Fruit fly (Drosophila melanogaster): ENCODE measurements around the gene CG31522.

The CG31522 gene

DNA sequence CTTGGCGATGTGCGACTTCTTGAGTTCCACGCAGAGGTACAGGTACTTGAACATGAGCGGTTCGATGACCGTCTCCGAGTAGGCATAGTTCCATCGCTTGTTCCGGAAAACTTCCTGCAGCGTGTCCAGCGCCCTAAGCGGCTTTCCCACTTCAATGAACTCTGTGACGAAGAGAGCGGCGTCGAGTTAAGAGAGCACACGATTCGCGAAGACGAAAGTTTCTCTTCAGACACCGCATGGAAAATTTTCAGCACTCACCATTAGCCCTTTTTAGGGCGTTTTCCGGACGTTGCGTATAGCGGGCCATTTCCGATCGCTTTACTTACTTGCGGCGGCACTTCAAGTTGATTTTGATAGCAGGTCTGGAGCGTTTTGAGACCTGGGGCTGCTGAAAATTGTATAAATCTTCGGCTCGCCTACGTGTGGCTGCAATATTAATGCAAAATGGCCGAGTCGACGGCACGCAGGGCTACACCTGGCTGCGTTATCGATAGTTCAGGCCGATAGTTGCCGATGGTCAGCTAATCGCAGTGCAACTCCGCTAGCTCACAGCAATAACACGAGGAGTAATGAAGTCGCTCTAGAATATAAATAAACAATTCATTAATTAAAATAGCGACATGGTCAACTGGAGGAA lies 29.1 kb downstream of the CG31522 start, which contains the start of the genes eIF3a and CG1074 (continued):
- TF ChIP-seq CG1792 (GFP tag; optimal IDR thresholded peaks at IDR 0.05) (peak; percentile 69), CG6272 (GFP tag; IDR thresholded peaks at IDR 0.05) (peak; percentile 54), dpn (GFP tag; optimal IDR thresholded peaks at IDR 0.05) (peak; percentile 40 to 73), corto (GFP tag; optimal IDR thresholded peaks at IDR 0.05) (no peak), CG3163 (GFP tag; optimal IDR thresholded peaks at IDR 0.05) (peak; percentile 99), run (tag; optimal IDR thresholded peaks at IDR 0.05) (peak; percentile 12), caup (GFP tag; optimal IDR thresholded peaks at IDR 0.05; ENCODE audit: severe bottlenecking) (peak; percentile 78), grn (GFP tag; optimal IDR thresholded peaks at IDR 0.05) (no peak), ac (GFP tag; optimal IDR thresholded peaks at IDR 0.05) (peak; percentile 60), Dfd (GFP tag; optimal IDR thresholded peaks at IDR 0.05) (no peak), sr (GFP tag; IDR thresholded peaks at IDR 0.05) (peak; percentile 69; the same call in 2 of the 3 replicates), slp2 (GFP tag; optimal IDR thresholded peaks at IDR 0.05) (peak; percentile 35), chn (GFP tag; optimal IDR thresholded peaks at IDR 0.05) (peak; percentile 56), CG17359 (tag; optimal IDR thresholded peaks at IDR 0.05) (peak; percentile 62), CG6654 (GFP tag; optimal IDR thresholded peaks at IDR 0.05) (no peak), CG17912 (GFP tag; optimal IDR thresholded peaks at IDR 0.05) (peak; percentile 75), sisA (GFP tag; IDR thresholded peaks at IDR 0.05) (no peak), br (optimal IDR thresholded peaks at IDR 0.05) (no peak), tgo (GFP tag; IDR thresholded peaks at IDR 0.05) (no peak; the same call in 2 of the 3 replicates), CG16815 (GFP tag; optimal IDR thresholded peaks at IDR 0.05) (no peak), Gsc (GFP tag; IDR thresholded peaks at IDR 0.05) (no peak), CG4404 (GFP tag; IDR thresholded peaks at IDR 0.05) (peak; percentile 26; the same call in 1 of the 2 replicates), CG14965 (GFP tag; optimal IDR thresholded peaks at IDR 0.05; ENCODE audit: borderline replicate concordance) (no peak), CoRest (tag; optimal IDR thresholded peaks at IDR 0.05) (peak; percentile 51), Sry-β (GFP tag; optimal IDR thresholded peaks at IDR 0.05) (peak; percentile 38), Chrac-16 (GFP tag; optimal IDR thresholded peaks at IDR 0.05) (peak; percentile 27), CG11696 (GFP tag; IDR thresholded peaks at IDR 0.05) (peak; percentile 67), Lim3 (GFP tag; IDR thresholded peaks at IDR 0.05) (no peak), Bdp1 (GFP tag; optimal IDR thresholded peaks at IDR 0.05) (peak; percentile 50), gce (GFP tag; IDR thresholded peaks at IDR 0.05) (0 out of 3 replicates have a peak, but pooled peaks have one; percentile 16), lmd (GFP tag; IDR thresholded peaks at IDR 0.05) (peak; percentile 50; the same call in 1 of the 2 replicates), CG12219 (GFP tag; optimal IDR thresholded peaks at IDR 0.05) (peak; percentile 35), HLH54F (GFP tag; optimal IDR thresholded peaks at IDR 0.05) (peak; percentile 61), Hmx (GFP tag; optimal IDR thresholded peaks at IDR 0.05) (no peak), CG12942 (GFP tag; optimal IDR thresholded peaks at IDR 0.05) (peak; percentile 22), Bgb (GFP tag; IDR thresholded peaks at IDR 0.05; ENCODE audit: partially characterized antibody) (peak; percentile 99), ewg (GFP tag; optimal IDR thresholded peaks at IDR 0.05) (peak; percentile 62), crp (GFP tag; optimal IDR thresholded peaks at IDR 0.05) (peak in 1 of 2 experiments; percentile 59), danr (GFP tag; IDR thresholded peaks at IDR 0.05) (no peak), Jarid2 (GFP tag; optimal IDR thresholded peaks at IDR 0.05) (no peak), Aef1 (GFP tag; IDR thresholded peaks at IDR 0.05) (no peak), CG10979 (tag; optimal IDR thresholded peaks at IDR 0.05) (peak; percentile 56), gcm (GFP tag; optimal IDR thresholded peaks at IDR 0.05) (peak; percentile 47), CG8944 (GFP tag; optimal IDR thresholded peaks at IDR 0.05) (peak; percentile 56), prd (optimal IDR thresholded peaks at IDR 0.05) (no peak), prd (GFP tag; IDR thresholded peaks at IDR 0.05) (peak; percentile 41; the same call in 2 of the 3 replicates), TFAM (GFP tag; optimal IDR thresholded peaks at IDR 0.05) (no peak), ERR (GFP tag; optimal IDR thresholded peaks at IDR 0.05) (peak; percentile 68), CG31388 (GFP tag; optimal IDR thresholded peaks at IDR 0.05) (no peak), bab2 (GFP tag; optimal IDR thresholded peaks at IDR 0.05) (no peak), h (optimal IDR thresholded peaks at IDR 0.05) (no peak)
